Fruit fly (Drosophila melanogaster) whole organism, embryonic: ENCODE data around the gene Nup98-96.
A peak's percentile ranks its signal among the peaks of the same experiment; 100 is the strongest.

Experiments used
- CG31224 ChIP-seq: fragments of 200-800 bp; sonication (Bioruptor generic); IDR thresholded peaks from 2 replicates; pipeline ENCODE4 v1.3.6; 2022; ENCODE audit warnings: missing biosample characterization, missing genetic modification characterization
- CG33557 ChIP-seq: fragments of 200-800 bp; sonication (Bioruptor generic); optimal IDR thresholded peaks from 2 replicates; lab custom pipeline; 2019; ENCODE audit warnings: missing biosample characterization, mild to moderate bottlenecking, missing genetic modification characterization, moderate library complexity
- Sox100B ChIP-seq: fragments of 200-800 bp; sonication (Bioruptor generic); optimal IDR thresholded peaks from 3 replicates; lab custom pipeline; 2018; ENCODE audit warnings: missing biosample characterization, mild to moderate bottlenecking, missing genetic modification characterization
- TFAM ChIP-seq: fragments of 200-800 bp; sonication (Bioruptor generic); optimal IDR thresholded peaks from 2 replicates; lab custom pipeline; 2017; ENCODE audit warnings: missing biosample characterization, missing genetic modification characterization, inconsistent platforms
- Xbp1 ChIP-seq: fragments of 200-800 bp; sonication (Bioruptor generic); optimal IDR thresholded peaks from 3 replicates; lab custom pipeline; 2016; ENCODE audit warnings: missing biosample characterization, mild to moderate bottlenecking, missing genetic modification characterization
- dmrt99B ChIP-seq: fragments of 200-800 bp; sonication (Bioruptor generic); optimal IDR thresholded peaks from 2 replicates; lab custom pipeline; 2018; ENCODE audit warnings: missing biosample characterization, mild to moderate bottlenecking, missing genetic modification characterization, moderate library complexity
- fd3F ChIP-seq: fragments of 200-800 bp; sonication (Bioruptor generic); optimal IDR thresholded peaks from 2 replicates; lab custom pipeline; 2018; ENCODE audit warnings: missing biosample characterization, mild to moderate bottlenecking, missing genetic modification characterization, moderate library complexity
- ind ChIP-seq: fragments of 200-800 bp; sonication (Bioruptor generic); optimal IDR thresholded peaks from 3 replicates; lab custom pipeline; 2016; ENCODE audit warnings: missing biosample characterization, missing genetic modification characterization
- sens ChIP-seq: fragments of 200-800 bp; sonication (Bioruptor generic); peaks from one replicate; lab custom pipeline; 2016; ENCODE audit warnings: missing biosample characterization, missing genetic modification characterization
- seq ChIP-seq: fragments of 200-800 bp; sonication (Bioruptor generic); IDR thresholded peaks from 2 replicates; pipeline ENCODE4 v1.3.6; 2022; ENCODE audit warnings: missing biosample characterization, missing genetic modification characterization

- TF ChIP-seq seq = no peak
- TF ChIP-seq ind (GFP tag; lab: Kevin White, UChicago) = no peak
- no peak for TF ChIP-seq Xbp1 (GFP tag; lab: Kevin White, UChicago)
- TF ChIP-seq CG31224 (GFP tag; lab: Robert Waterston, UW) = no peak
- TF ChIP-seq sens (GFP tag; lab: Kevin White, UChicago) = peak; percentile 73
- TF ChIP-seq Sox100B = no peak
- TF ChIP-seq TFAM (GFP tag; lab: Kevin White, UChicago) = no peak
- TF ChIP-seq fd3F = no peak
- no peak for TF ChIP-seq CG33557 (GFP tag; lab: Kevin White, UChicago)
- no peak for TF ChIP-seq dmrt99B (tag; lab: Kevin White, UChicago)
Observed at dm6 chr3R:23786768-23787631, 5.6 kb upstream of the Nup98-96 start.
